Fruit fly (Drosophila melanogaster) whole organism, prepupa: ENCODE results near the gene nompC.

Experiments
- Blimp-1 ChIP-seq: fragments of 200-800 bp; sonication (Bioruptor generic); optimal IDR thresholded peaks from 3 replicates; lab custom pipeline; 2017; ENCODE audit warnings: missing biosample characterization, missing genetic modification characterization, mild to moderate bottlenecking, moderate library complexity, missing genetic modification reagents
- CG10669 ChIP-seq: fragments of 200-800 bp; sonication (Bioruptor generic); optimal IDR thresholded peaks from 3 replicates; lab custom pipeline; 2018; ENCODE audit warnings: missing biosample characterization, mild to moderate bottlenecking, missing genetic modification characterization, moderate library complexity
- CG11294 ChIP-seq: fragments of 200-800 bp; sonication (Bioruptor generic); IDR thresholded peaks from 2 replicates; pipeline ENCODE4 v1.3.6; 2022; ENCODE audit warnings: missing biosample characterization, missing genetic modification characterization
- CG11762 ChIP-seq: fragments of 200-800 bp; sonication (Bioruptor generic); optimal IDR thresholded peaks from 3 replicates; lab custom pipeline; 2016; ENCODE audit warnings: missing biosample characterization, missing genetic modification characterization; ENCODE audit not compliant: insufficient read depth
- CG11902 ChIP-seq: fragments of 200-800 bp; sonication (Bioruptor generic); optimal IDR thresholded peaks from 3 replicates; lab custom pipeline; 2016; ENCODE audit warnings: missing biosample characterization, missing genetic modification characterization
- CG15336 ChIP-seq: fragments of 200-800 bp; sonication (Bioruptor generic); IDR thresholded peaks from 2 replicates; pipeline ENCODE4 v1.3.6; 2022; ENCODE audit warnings: missing biosample characterization, missing genetic modification characterization
- CG1621 ChIP-seq: fragments of 200-800 bp; sonication (Bioruptor generic); optimal IDR thresholded peaks from 3 replicates; lab custom pipeline; 2018; ENCODE audit warnings: missing biosample characterization, mild to moderate bottlenecking, missing genetic modification characterization
- CG16779 ChIP-seq: fragments of 200-800 bp; sonication (Bioruptor generic); optimal IDR thresholded peaks from 3 replicates; lab custom pipeline; 2017; ENCODE audit warnings: missing biosample characterization, mild to moderate bottlenecking, missing genetic modification characterization
- CG3032 ChIP-seq: fragments of 200-800 bp; optimal IDR thresholded peaks from 2 replicates; lab custom pipeline; 2019; ENCODE audit warnings: missing biosample characterization, mild to moderate bottlenecking, missing genetic modification characterization, moderate library complexity
- CG31627 ChIP-seq: fragments of 200-800 bp; sonication (Bioruptor generic); optimal IDR thresholded peaks from 3 replicates; lab custom pipeline; 2016; ENCODE audit warnings: missing biosample characterization, missing genetic modification characterization
- CG3919 ChIP-seq: fragments of 200-800 bp; sonication (Bioruptor generic); optimal IDR thresholded peaks from 3 replicates; lab custom pipeline; 2016; ENCODE audit warnings: missing biosample characterization, missing genetic modification characterization
- CG6163 ChIP-seq: fragments of 200-800 bp; sonication (Bioruptor generic); IDR thresholded peaks from 3 replicates; pipeline ENCODE4 v1.3.6; 2022; ENCODE audit warnings: missing biosample characterization, missing genetic modification characterization
- CG6792 ChIP-seq: fragments of 200-800 bp; sonication (Bioruptor generic); optimal IDR thresholded peaks from 3 replicates; lab custom pipeline; 2016; ENCODE audit warnings: missing biosample characterization, missing genetic modification characterization
- CG6808 ChIP-seq: fragments of 200-800 bp; sonication (Bioruptor generic); optimal IDR thresholded peaks from 3 replicates; lab custom pipeline; 2017; ENCODE audit warnings: missing biosample characterization, missing genetic modification characterization, mild to moderate bottlenecking, moderate library complexity, missing genetic modification reagents
- CG7368 ChIP-seq: fragments of 200-800 bp; sonication (Bioruptor generic); optimal IDR thresholded peaks from 3 replicates; lab custom pipeline; 2016; ENCODE audit warnings: missing biosample characterization, missing genetic modification characterization
- CG8319 ChIP-seq: fragments of 200-800 bp; sonication (Bioruptor generic); optimal IDR thresholded peaks from 3 replicates; lab custom pipeline; 2016; ENCODE audit warnings: missing biosample characterization, missing genetic modification characterization
- CG8632 ChIP-seq: fragments of 200-800 bp; sonication (Bioruptor generic); optimal IDR thresholded peaks from 3 replicates; lab custom pipeline; 2016; ENCODE audit warnings: missing biosample characterization, missing genetic modification characterization
- CG9139 ChIP-seq: fragments of 200-800 bp; sonication (Bioruptor generic); optimal IDR thresholded peaks from 3 replicates; lab custom pipeline; 2017; ENCODE audit warnings: missing biosample characterization, mild to moderate bottlenecking, missing genetic modification characterization
- Eip75B ChIP-seq: fragments of 200-800 bp; sonication (Bioruptor generic); optimal IDR thresholded peaks from 3 replicates; lab custom pipeline; 2016; ENCODE audit warnings: missing biosample characterization, missing genetic modification characterization
- Ets21C ChIP-seq: fragments of 200-800 bp; sonication (Bioruptor generic); optimal IDR thresholded peaks from 3 replicates; lab custom pipeline; 2016; ENCODE audit warnings: missing biosample characterization, missing genetic modification characterization
- Ets96B ChIP-seq: fragments of 200-800 bp; optimal IDR thresholded peaks from 2 replicates; lab custom pipeline; 2019; ENCODE audit warnings: missing biosample characterization, mild to moderate bottlenecking, missing genetic modification characterization, moderate library complexity
- Gug ChIP-seq: fragments of 200-800 bp; sonication (Bioruptor generic); IDR thresholded peaks from 2 replicates; pipeline ENCODE4 v1.3.6; 2022; ENCODE audit warnings: missing biosample characterization, missing genetic modification characterization
- Hr38 ChIP-seq: sonication (Bioruptor generic); optimal IDR thresholded peaks from 2 replicates; lab custom pipeline; 2016; ENCODE audit warnings: missing biosample characterization, missing genetic modification characterization
- Hr39 ChIP-seq: fragments of 200-800 bp; sonication (Bioruptor generic); optimal IDR thresholded peaks from 2 replicates; lab custom pipeline; 2016; ENCODE audit warnings: missing biosample characterization, missing genetic modification characterization
- Hr4 ChIP-seq: fragments of 200-800 bp; sonication (Bioruptor generic); optimal IDR thresholded peaks from 3 replicates; lab custom pipeline; 2016; ENCODE audit warnings: missing biosample characterization, missing genetic modification characterization
- Lpt ChIP-seq: fragments of 200-800 bp; sonication (Bioruptor generic); optimal IDR thresholded peaks from 3 replicates; lab custom pipeline; 2016; ENCODE audit warnings: missing biosample characterization, missing genetic modification characterization
- Met ChIP-seq: fragments of 200-800 bp; sonication (Bioruptor generic); optimal IDR thresholded peaks from 3 replicates; lab custom pipeline; 2016; ENCODE audit warnings: missing biosample characterization, missing genetic modification characterization
- OdsH ChIP-seq: fragments of 200-800 bp; sonication (Bioruptor generic); optimal IDR thresholded peaks from 3 replicates; lab custom pipeline; 2016; ENCODE audit warnings: missing biosample characterization, missing genetic modification characterization
- Smox ChIP-seq: fragments of 200-800 bp; sonication (Bioruptor generic); optimal IDR thresholded peaks from 3 replicates; lab custom pipeline; 2016; ENCODE audit warnings: missing biosample characterization, missing genetic modification characterization
- Sox102F ChIP-seq: fragments of 200-800 bp; sonication (Bioruptor generic); optimal IDR thresholded peaks from 2 replicates; lab custom pipeline; 2016; ENCODE audit warnings: missing biosample characterization, mild to moderate bottlenecking, missing genetic modification characterization
- Sox15 ChIP-seq: fragments of 200-800 bp; sonication (Bioruptor generic); optimal IDR thresholded peaks from 3 replicates; lab custom pipeline; 2016; ENCODE audit warnings: missing biosample characterization, missing genetic modification characterization
- acj6 ChIP-seq: fragments of 200-800 bp; sonication (Bioruptor generic); optimal IDR thresholded peaks from 3 replicates; lab custom pipeline; 2016; ENCODE audit warnings: missing biosample characterization, missing genetic modification characterization
- cyc ChIP-seq: fragments of 200-800 bp; sonication (Bioruptor generic); optimal IDR thresholded peaks from 3 replicates; lab custom pipeline; 2016; ENCODE audit warnings: missing biosample characterization, missing genetic modification characterization
- dac ChIP-seq: fragments of 200-800 bp; sonication (Bioruptor generic); optimal IDR thresholded peaks from 2 replicates; lab custom pipeline; 2017; ENCODE audit warnings: missing biosample characterization, mild to moderate bottlenecking, missing genetic modification characterization
- dsx ChIP-seq: fragments of 200-800 bp; optimal IDR thresholded peaks from 3 replicates; lab custom pipeline; 2019; ENCODE audit warnings: missing biosample characterization, mild to moderate bottlenecking, missing genetic modification characterization, moderate library complexity; ENCODE audit not compliant: poor library complexity, severe bottlenecking
- eg ChIP-seq: fragments of 200-800 bp; sonication (Bioruptor generic); IDR thresholded peaks from 3 replicates; pipeline ENCODE4 v1.3.6; 2022; ENCODE audit warnings: missing biosample characterization, missing genetic modification characterization
- esn ChIP-seq: fragments of 200-800 bp; sonication (Bioruptor generic); optimal IDR thresholded peaks from 2 replicates; lab custom pipeline; 2016; ENCODE audit warnings: missing biosample characterization, mild to moderate bottlenecking, missing genetic modification characterization, moderate library complexity
- fd59A ChIP-seq: fragments of 200-800 bp; sonication (Bioruptor generic); optimal IDR thresholded peaks from 2 replicates; lab custom pipeline; 2017; ENCODE audit warnings: missing biosample characterization, mild to moderate bottlenecking, missing genetic modification characterization, missing genetic modification reagents
- fd85E ChIP-seq: fragments of 200-800 bp; sonication (Bioruptor generic); optimal IDR thresholded peaks from 3 replicates; lab custom pipeline; 2016; ENCODE audit warnings: missing biosample characterization, missing genetic modification characterization
- fkh ChIP-seq: fragments of 200-800 bp; sonication (Bioruptor generic); optimal IDR thresholded peaks from 3 replicates; lab custom pipeline; 2017; ENCODE audit warnings: missing biosample characterization, mild to moderate bottlenecking, missing genetic modification characterization, moderate library complexity
- lz ChIP-seq: fragments of 200-800 bp; sonication (Bioruptor generic); optimal IDR thresholded peaks from 3 replicates; lab custom pipeline; 2016; ENCODE audit warnings: missing biosample characterization, missing genetic modification characterization
- pdm3 ChIP-seq: fragments of 200-800 bp; sonication (Bioruptor generic); optimal IDR thresholded peaks from 3 replicates; lab custom pipeline; 2016; ENCODE audit warnings: missing biosample characterization, missing genetic modification characterization
- salr ChIP-seq, 2 experiments: fragments of 200-800 bp; sonication (Bioruptor generic); optimal IDR thresholded peaks; 3 replicates each; lab custom pipeline; 2016 to 2018; ENCODE audit warnings: missing biosample characterization in 2 of 2, missing genetic modification characterization in 2 of 2, mild to moderate bottlenecking in 1 of 2
- ss ChIP-seq, 2 experiments: fragments of 200-800 bp; sonication (Bioruptor generic); optimal IDR thresholded peaks; 2 replicates in 1 of 2; 3 replicates in 1 of 2; lab custom pipeline; 2017 to 2018; ENCODE audit warnings: mild to moderate bottlenecking in 2 of 2, missing biosample characterization in 2 of 2, missing genetic modification characterization in 2 of 2, moderate library complexity in 1 of 2
- svp ChIP-seq: fragments of 200-800 bp; sonication (Bioruptor generic); peaks from one replicate; lab custom pipeline; 2016; ENCODE audit warnings: missing biosample characterization, missing genetic modification characterization
- topi ChIP-seq: fragments of 200-800 bp; sonication (Bioruptor generic); optimal IDR thresholded peaks from 3 replicates; lab custom pipeline; 2016; ENCODE audit warnings: missing biosample characterization, missing genetic modification characterization
- vri ChIP-seq: fragments of 200-800 bp; sonication (Bioruptor generic); optimal IDR thresholded peaks from 3 replicates; lab custom pipeline; 2016; ENCODE audit warnings: missing biosample characterization, mild to moderate bottlenecking, missing genetic modification characterization

nompC gene

dm6 chr2L:5386261-5386660 lies 40.3 kb downstream of the nompC start (continued):
- TF ChIP-seq ss (GFP tag; optimal IDR thresholded peaks at IDR 0.05; lab: Kevin White, UChicago) (no peak), dsx (GFP tag; lab: Kevin White, UChicago) (no peak), Sox15 (GFP tag; lab: Kevin White, UChicago) (no peak), lz (peak; percentile 11), CG8632 (no peak), CG11902 (GFP tag; lab: Kevin White, UChicago) (peak; percentile 1), CG6808 (GFP tag; lab: Kevin White, UChicago) (no peak), CG9139 (GFP tag; lab: Kevin White, UChicago) (no peak), eg (GFP tag; lab: Robert Waterston, UW) (0 out of 3 replicates have a peak, but pooled peaks have one; percentile 36), OdsH (peak; percentile 51), CG16779 (tag; lab: Kevin White, UChicago) (no peak), Lpt (GFP tag; lab: Kevin White, UChicago) (no peak), CG6792 (GFP tag; lab: Kevin White, UChicago) (peak; percentile 24), CG3032 (tag; lab: Kevin White, UChicago) (no peak), CG11294 (GFP tag; lab: Robert Waterston, UW) (no peak)

dm6 chr2L:5393339-5393738 lies 47.3 kb downstream of the nompC start:
- TF ChIP-seq esn (peak; percentile 66), dsx (GFP tag; lab: Kevin White, UChicago) (no peak), Hr38 (GFP tag; lab: Kevin White, UChicago) (no peak), CG8632 (peak; percentile 19), Eip75B (GFP tag; lab: Kevin White, UChicago) (no peak), salr (GFP tag; optimal IDR thresholded peaks at IDR 0.05; lab: Kevin White, UChicago) (no peak), vri (no peak), svp (GFP tag; lab: Kevin White, UChicago) (peak; percentile 84), Hr4 (GFP tag; lab: Kevin White, UChicago) (no peak), Smox (GFP tag; lab: Kevin White, UChicago) (peak; percentile 54), CG7368 (GFP tag; lab: Kevin White, UChicago) (no peak), CG15336 (GFP tag; lab: Robert Waterston, UW) (no peak), CG8319 (GFP tag; lab: Kevin White, UChicago) (peak; percentile 21), CG6163 (GFP tag; lab: Robert Waterston, UW) (0 out of 3 replicates have a peak, but pooled peaks have one; percentile 6), CG3032 (tag; lab: Kevin White, UChicago) (peak; percentile 7), CG16779 (tag; lab: Kevin White, UChicago) (no peak), Blimp-1 (GFP tag; lab: Kevin White, UChicago) (no peak), CG1621 (tag; lab: Kevin White, UChicago) (no peak), Ets96B (tag; lab: Kevin White, UChicago) (peak; percentile 31), topi (GFP tag; lab: Kevin White, UChicago) (peak; percentile 66), cyc (GFP tag; lab: Kevin White, UChicago) (peak; percentile 56), Lpt (GFP tag; lab: Kevin White, UChicago) (no peak), CG6808 (GFP tag; lab: Kevin White, UChicago) (no peak), fd85E (GFP tag; lab: Kevin White, UChicago) (no peak), ss (GFP tag; optimal IDR thresholded peaks at IDR 0.05; lab: Kevin White, UChicago) (peak in 1 of 2 experiments; percentile 4), CG11902 (GFP tag; lab: Kevin White, UChicago) (no peak), CG10669 (GFP tag; lab: Kevin White, UChicago) (peak; percentile 15), pdm3 (GFP tag; lab: Kevin White, UChicago) (peak; percentile 25), Ets21C (GFP tag; lab: Kevin White, UChicago) (peak; percentile 31), fkh (GFP tag; lab: Kevin White, UChicago) (no peak), Sox102F (GFP tag; lab: Kevin White, UChicago) (peak; percentile 49), dac (no peak), OdsH (peak; percentile 16), eg (GFP tag; lab: Robert Waterston, UW) (no peak), fd59A (GFP tag; lab: Kevin White, UChicago) (no peak), CG3919 (GFP tag; lab: Kevin White, UChicago) (peak; percentile 20), CG31627 (GFP tag; lab: Kevin White, UChicago) (peak; percentile 61), CG11762 (GFP tag; lab: Kevin White, UChicago) (no peak), CG9139 (GFP tag; lab: Kevin White, UChicago) (no peak), Sox15 (GFP tag; lab: Kevin White, UChicago) (no peak), Met (peak; percentile 66), Hr39 (GFP tag; lab: Kevin White, UChicago) (peak; percentile 54), acj6 (GFP tag; lab: Kevin White, UChicago) (peak; percentile 27), Gug (GFP tag; lab: Robert Waterston, UW) (no peak), lz (peak; percentile 60)
